Worm (Caenorhabditis elegans) whole organism, L4 larva: Measurements from ENCODE around the gene C45B11.2.

Experiments
- D1046.2 ChIP-seq: fragments of 200-800 bp; sonication (Bioruptor generic); IDR thresholded peaks from 2 replicates; pipeline ENCODE4 v1.3.6; 2022; ENCODE audit warnings: missing genetic modification characterization, missing compliant biosample characterization
- F26F4.8 ChIP-seq: fragments of 200-800 bp; sonication (Bioruptor generic); conservative IDR thresholded peaks from 2 replicates; pipeline ENCODE4 v1.3.6; 2022; ENCODE audit warnings: missing genetic modification characterization, missing compliant biosample characterization
- F44E2.7 ChIP-seq: fragments of 200-800 bp; sonication (Bioruptor generic); IDR thresholded peaks from 2 replicates; pipeline ENCODE4 v2.1.2; 2022; ENCODE audit warnings: missing genetic modification characterization, missing compliant biosample characterization
- F49E8.2 ChIP-seq: sonication (generic microtip); optimal IDR thresholded peaks from 2 replicates; lab custom pipeline; 2016; ENCODE audit warnings: missing compliant biosample characterization, mild to moderate bottlenecking, missing genetic modification characterization, borderline replicate concordance
- Y75B8A.6 ChIP-seq: fragments of 200-800 bp; sonication (Bioruptor generic); IDR thresholded peaks from 2 replicates; pipeline ENCODE4 v1.3.6; 2022; ENCODE audit warnings: missing genetic modification reagents, missing genetic modification characterization, missing compliant biosample characterization
- ZK337.2 ChIP-seq: fragments of 200-800 bp; sonication (Bioruptor generic); IDR thresholded peaks from 2 replicates; pipeline ENCODE4 v1.3.6; 2022; ENCODE audit warnings: missing genetic modification reagents, missing genetic modification characterization, missing compliant biosample characterization
- ama-1 ChIP-seq: fragments of 150-350 bp; optimal IDR thresholded peaks from 2 replicates; lab custom pipeline; 2014; ENCODE audit warnings: inconsistent platforms, mixed read lengths
- arid-1 ChIP-seq: fragments of 200-800 bp; sonication (Bioruptor generic); conservative IDR thresholded peaks from 2 replicates; pipeline ENCODE4 v1.3.6; 2022; ENCODE audit warnings: missing genetic modification reagents, missing genetic modification characterization, missing compliant biosample characterization
- attf-4 ChIP-seq: sonication (generic microtip); optimal IDR thresholded peaks from 3 replicates; lab custom pipeline; 2017; ENCODE audit warnings: missing biosample characterization, missing genetic modification characterization
- ceh-28 ChIP-seq: fragments of 150-350 bp; optimal IDR thresholded peaks from 2 replicates; lab custom pipeline; 2014; ENCODE audit warnings: missing biosample characterization, missing genetic modification reagents, missing genetic modification characterization
- ceh-44 ChIP-seq: fragments of 200-800 bp; sonication (Bioruptor generic); IDR thresholded peaks from 2 replicates; pipeline ENCODE4 v1.3.6; 2022; ENCODE audit warnings: missing genetic modification reagents, missing genetic modification characterization, missing compliant biosample characterization
- ctbp-1 ChIP-seq: fragments of 200-800 bp; sonication (Bioruptor generic); IDR thresholded peaks from 2 replicates; pipeline ENCODE4 v1.3.6; 2022; ENCODE audit warnings: missing genetic modification reagents, missing genetic modification characterization, missing compliant biosample characterization
- daf-12 ChIP-seq: fragments of 150-350 bp; optimal IDR thresholded peaks from 2 replicates; lab custom pipeline; 2014; ENCODE audit warnings: missing biosample characterization, missing genetic modification reagents, missing genetic modification characterization
- daf-16 ChIP-seq, 3 experiments: sonication (generic microtip); optimal IDR thresholded peaks; 2 replicates each; lab custom pipeline; 2016 to 2017; ENCODE audit warnings: missing genetic modification characterization in 3 of 3, missing genetic modification reagents in 3 of 3, mild to moderate bottlenecking in 2 of 3, missing compliant biosample characterization in 2 of 3, missing biosample characterization in 1 of 3, moderate library complexity in 1 of 3
- daf-8 ChIP-seq: fragments of 200-800 bp; sonication (Bioruptor generic); IDR thresholded peaks from 2 replicates; pipeline ENCODE4 v1.3.6; 2022; ENCODE audit warnings: missing genetic modification characterization, missing compliant biosample characterization
- dmd-6 ChIP-seq: fragments of 200-800 bp; sonication (Bioruptor generic); IDR thresholded peaks from 2 replicates; pipeline ENCODE4 v1.3.6; 2022; ENCODE audit warnings: missing genetic modification reagents, missing genetic modification characterization, missing compliant biosample characterization
- dmd-8 ChIP-seq: fragments of 200-800 bp; sonication (Bioruptor generic); IDR thresholded peaks from 2 replicates; pipeline ENCODE4 v1.3.6; 2022; ENCODE audit warnings: missing genetic modification characterization, missing compliant biosample characterization
- dpl-1 ChIP-seq: fragments of 150-350 bp; optimal IDR thresholded peaks from 2 replicates; lab custom pipeline; 2014; ENCODE audit warnings: missing biosample characterization, missing genetic modification reagents, missing genetic modification characterization
- egl-27 ChIP-seq: sonication (generic microtip); optimal IDR thresholded peaks from 3 replicates; lab custom pipeline; 2017; ENCODE audit warnings: missing biosample characterization, missing genetic modification reagents, missing genetic modification characterization
- fkh-10 ChIP-seq: fragments of 150-350 bp; optimal IDR thresholded peaks from 2 replicates; lab custom pipeline; 2014; ENCODE audit warnings: missing biosample characterization, missing genetic modification reagents, missing genetic modification characterization
- hlh-30 ChIP-seq: sonication (generic microtip); optimal IDR thresholded peaks from 2 replicates; lab custom pipeline; 2017; ENCODE audit warnings: antibody characterized with exemption, mild to moderate bottlenecking, missing genetic modification characterization, missing compliant biosample characterization; ENCODE audit not compliant: insufficient read depth
- jun-1 ChIP-seq: fragments of 150-350 bp; optimal IDR thresholded peaks from 2 replicates; lab custom pipeline; 2014; ENCODE audit warnings: missing biosample characterization, missing genetic modification reagents, missing genetic modification characterization
- lin-1 ChIP-seq: fragments of 200-800 bp; sonication (Bioruptor generic); IDR thresholded peaks from 2 replicates; pipeline ENCODE4 v1.3.6; 2022; ENCODE audit warnings: missing genetic modification reagents, missing genetic modification characterization, missing compliant biosample characterization
- lin-15B ChIP-seq: fragments of 150-350 bp; sonication (generic microtip); optimal IDR thresholded peaks from 3 replicates; lab custom pipeline; 2014; ENCODE audit warnings: missing biosample characterization, missing genetic modification characterization
- lin-29 ChIP-seq: fragments of 200-800 bp; sonication (Bioruptor generic); IDR thresholded peaks from 2 replicates; pipeline ENCODE4 v1.3.6; 2022; ENCODE audit warnings: missing genetic modification reagents, missing genetic modification characterization, missing compliant biosample characterization
- lin-38 ChIP-seq: fragments of 200-800 bp; sonication (Bioruptor generic); IDR thresholded peaks from 2 replicates; pipeline ENCODE4 v1.3.6; 2022; ENCODE audit warnings: missing genetic modification reagents, missing genetic modification characterization, missing compliant biosample characterization
- lin-39 ChIP-seq: fragments of 150-350 bp; optimal IDR thresholded peaks from 2 replicates; lab custom pipeline; 2014; ENCODE audit warnings: missing biosample characterization, missing genetic modification reagents, missing genetic modification characterization
- lsy-2 ChIP-seq, 2 experiments: fragments of 150-350 bp in 1 of 2; sonication (generic microtip) in 1 of 2; optimal IDR thresholded peaks; 2 replicates each; lab custom pipeline; 2014 to 2017; ENCODE audit warnings: missing biosample characterization in 2 of 2, missing genetic modification characterization in 2 of 2
- madf-9 ChIP-seq: fragments of 200-800 bp; sonication (Bioruptor generic); conservative IDR thresholded peaks from 2 replicates; pipeline ENCODE4 v1.3.6; 2022; ENCODE audit warnings: missing genetic modification reagents, missing genetic modification characterization, missing compliant biosample characterization
- mdl-1 ChIP-seq, 2 experiments: fragments of 150-350 bp in 1 of 2; sonication (generic microtip) in 1 of 2; optimal IDR thresholded peaks; 2 replicates each; lab custom pipeline; 2014 to 2017; ENCODE audit warnings: missing biosample characterization in 2 of 2, missing genetic modification characterization in 2 of 2
- mep-1 ChIP-seq: fragments of 150-350 bp; sonication (generic microtip); optimal IDR thresholded peaks from 3 replicates; lab custom pipeline; 2014; ENCODE audit warnings: missing biosample characterization, missing genetic modification characterization
- nhr-102 ChIP-seq: sonication (generic microtip); optimal IDR thresholded peaks from 2 replicates; lab custom pipeline; 2016; ENCODE audit warnings: mild to moderate bottlenecking, missing genetic modification characterization, moderate library complexity, missing compliant biosample characterization
- nhr-237 ChIP-seq: sonication (generic microtip); optimal IDR thresholded peaks from 2 replicates; lab custom pipeline; 2017; ENCODE audit warnings: missing biosample characterization, missing genetic modification characterization
- nhr-6 ChIP-seq: fragments of 150-350 bp; optimal IDR thresholded peaks from 2 replicates; lab custom pipeline; 2014; ENCODE audit warnings: missing biosample characterization, missing genetic modification characterization
- nhr-76 ChIP-seq: fragments of 150-350 bp; optimal IDR thresholded peaks from 2 replicates; lab custom pipeline; 2014; ENCODE audit warnings: missing biosample characterization, missing genetic modification characterization
- nhr-77 ChIP-seq: fragments of 150-350 bp; optimal IDR thresholded peaks from 2 replicates; lab custom pipeline; 2014; ENCODE audit warnings: missing biosample characterization, missing genetic modification characterization
- pha-4 ChIP-seq, 2 experiments: fragments of 150-350 bp in 1 of 2; fragments of 200-800 bp in 1 of 2; sonication (Bioruptor generic) in 1 of 2; IDR thresholded peaks in 1 of 2; optimal IDR thresholded peaks in 1 of 2; 2 replicates each; pipeline versions ENCODE4 v1.3.6 to Lab custom; 2014 to 2022; ENCODE audit warnings: missing genetic modification characterization in 2 of 2, missing genetic modification reagents in 2 of 2, missing biosample characterization in 1 of 2, missing compliant biosample characterization in 1 of 2
- pqm-1 ChIP-seq: sonication (generic microtip); optimal IDR thresholded peaks from 2 replicates; lab custom pipeline; 2017; ENCODE audit warnings: missing biosample characterization, missing genetic modification characterization
- rbr-2 ChIP-seq: sonication (generic microtip); optimal IDR thresholded peaks from 2 replicates; lab custom pipeline; 2016; ENCODE audit warnings: missing genotype, missing genetic modification characterization, missing compliant biosample characterization
- saeg-2 ChIP-seq: fragments of 200-800 bp; sonication (Bioruptor generic); IDR thresholded peaks from 2 replicates; pipeline ENCODE4 v1.3.6; 2022; ENCODE audit warnings: missing genetic modification reagents, missing genetic modification characterization, missing compliant biosample characterization
- snpc-1.2 ChIP-seq: fragments of 200-800 bp; sonication (Bioruptor generic); IDR thresholded peaks from 2 replicates; pipeline ENCODE4 v1.3.6; 2022; ENCODE audit warnings: missing genetic modification reagents, missing genetic modification characterization, missing compliant biosample characterization
- tag-97 ChIP-seq: fragments of 200-800 bp; sonication (Bioruptor generic); IDR thresholded peaks from 2 replicates; pipeline ENCODE4 v1.3.6; 2022; ENCODE audit warnings: missing genetic modification characterization, missing compliant biosample characterization
- tra-1 ChIP-seq: fragments of 200-800 bp; sonication (Bioruptor generic); IDR thresholded peaks from 2 replicates; pipeline ENCODE4 v1.3.6; 2022; ENCODE audit warnings: missing genetic modification reagents, missing genetic modification characterization, missing compliant biosample characterization
- unc-130 ChIP-seq: sonication (generic microtip); optimal IDR thresholded peaks from 2 replicates; lab custom pipeline; 2016; ENCODE audit warnings: missing genetic modification reagents, missing genetic modification characterization, missing compliant biosample characterization
- zag-1 ChIP-seq: fragments of 150-350 bp; optimal IDR thresholded peaks from 2 replicates; lab custom pipeline; 2014; ENCODE audit warnings: missing biosample characterization, missing genetic modification characterization
- zfp-2 ChIP-seq: sonication (generic microtip); optimal IDR thresholded peaks from 2 replicates; lab custom pipeline; 2016; ENCODE audit warnings: mild to moderate bottlenecking, missing genetic modification characterization, missing compliant biosample characterization
- zfp-3 ChIP-seq: fragments of 200-800 bp; sonication (Bioruptor generic); conservative IDR thresholded peaks from 2 replicates; pipeline ENCODE4 v1.3.6; 2022; ENCODE audit warnings: missing genetic modification reagents, missing genetic modification characterization, missing compliant biosample characterization
- zip-2 ChIP-seq: fragments of 150-350 bp; optimal IDR thresholded peaks from 2 replicates; lab custom pipeline; 2014; ENCODE audit warnings: missing biosample characterization, missing genetic modification characterization
- ztf-11 ChIP-seq: fragments of 150-350 bp; optimal IDR thresholded peaks from 2 replicates; lab custom pipeline; 2014; ENCODE audit warnings: missing biosample characterization, missing genetic modification characterization
- ztf-7 ChIP-seq: fragments of 150-350 bp; optimal IDR thresholded peaks from 2 replicates; lab custom pipeline; 2014; ENCODE audit warnings: missing biosample characterization, missing genetic modification characterization

The C45B11.2 gene

ce11 chrV:11075209-11076027, 32.9 kb downstream of the C45B11.2 start:
- TF ChIP-seq ztf-7 (tag; lab: Kevin White, UChicago): no peak
- no peak for TF ChIP-seq madf-9 (GFP tag; lab: Robert Waterston, UW)
- TF ChIP-seq mdl-1 (tag; optimal IDR thresholded peaks at IDR 0.05; lab: Kevin White, UChicago): peak in 1 of 2 experiments; percentile 81
- no peak for TF ChIP-seq F44E2.7 (GFP tag; lab: Robert Waterston, UW)
- no peak for TF ChIP-seq ztf-11 (tag; lab: Kevin White, UChicago)
- no peak for TF ChIP-seq dmd-6 (GFP tag; lab: Robert Waterston, UW)
- no peak for TF ChIP-seq ZK337.2 (GFP tag; lab: Robert Waterston, UW)
- TF ChIP-seq D1046.2 (GFP tag; lab: Robert Waterston, UW): no peak
- TF ChIP-seq pha-4 (GFP tag; IDR thresholded peaks at IDR 0.05; lab: Robert Waterston, UW): no peak; the same call in 1 of the 2 replicates
- TF ChIP-seq pha-4 (tag; optimal IDR thresholded peaks at IDR 0.05; lab: Kevin White, UChicago): no peak
- no peak for TF ChIP-seq nhr-76 (tag; lab: Kevin White, UChicago)
- TF ChIP-seq lin-15B (tag; lab: Kevin White, UChicago): no peak
- peak; percentile 72 for TF ChIP-seq rbr-2
- no peak for TF ChIP-seq daf-16 (GFP tag; optimal IDR thresholded peaks at IDR 0.05; lab: Kevin White, UChicago)
- TF ChIP-seq daf-16 (tag; optimal IDR thresholded peaks at IDR 0.05; lab: Kevin White, UChicago): no peak
- no peak for TF ChIP-seq egl-27 (tag; lab: Kevin White, UChicago)
- peak; percentile 42 for TF ChIP-seq lin-38 (GFP tag; lab: Robert Waterston, UW)
- no peak for TF ChIP-seq nhr-102
- peak; percentile 27 for TF ChIP-seq mep-1 (tag; lab: Kevin White, UChicago)
- no peak for TF ChIP-seq lin-1 (GFP tag; lab: Robert Waterston, UW)
- TF ChIP-seq fkh-10 (GFP tag; lab: Kevin White, UChicago): peak; percentile 34
- no peak for TF ChIP-seq nhr-237 (tag; lab: Kevin White, UChicago)
- TF ChIP-seq saeg-2 (GFP tag; lab: Robert Waterston, UW): no peak
- TF ChIP-seq zip-2 (tag; lab: Kevin White, UChicago): no peak
- TF ChIP-seq tra-1 (GFP tag; lab: Robert Waterston, UW): no peak
- 0 out of 2 replicates have a peak, but pooled peaks have one; percentile 44 for TF ChIP-seq dmd-8 (GFP tag; lab: Robert Waterston, UW)
- TF ChIP-seq snpc-1.2 (GFP tag; lab: Robert Waterston, UW): no peak
- no peak for TF ChIP-seq ceh-28 (tag; lab: Kevin White, UChicago)
- TF ChIP-seq zfp-2 (tag; lab: Kevin White, UChicago): no peak
- TF ChIP-seq jun-1: no peak
- TF ChIP-seq attf-4 (tag; lab: Kevin White, UChicago): no peak
- TF ChIP-seq zfp-3 (GFP tag; lab: Robert Waterston, UW): 0 out of 2 replicates have a peak, but pooled peaks have one; percentile 41
- TF ChIP-seq ctbp-1: peak; percentile 74
- peak; percentile 7 for TF ChIP-seq dpl-1 (GFP tag; lab: Kevin White, UChicago)
- TF ChIP-seq lin-29: no peak; the same call in 1 of the 2 replicates
- TF ChIP-seq F49E8.2 (tag; lab: Kevin White, UChicago): no peak
- TF ChIP-seq nhr-6 (tag; lab: Kevin White, UChicago): no peak
- TF ChIP-seq arid-1 (GFP tag; lab: Robert Waterston, UW): no peak; the same call in 1 of the 2 replicates
- no peak for TF ChIP-seq tag-97 (GFP tag; lab: Robert Waterston, UW)
- no peak for TF ChIP-seq ceh-44 (GFP tag; lab: Robert Waterston, UW)
- no peak for TF ChIP-seq ama-1 (lab: Kevin White, UChicago)
- TF ChIP-seq daf-12 (tag; lab: Kevin White, UChicago): no peak
- TF ChIP-seq daf-8 (GFP tag; lab: Robert Waterston, UW): no peak
- no peak for TF ChIP-seq nhr-77
- TF ChIP-seq unc-130 (GFP tag; lab: Kevin White, UChicago): no peak
- no peak for TF ChIP-seq F26F4.8 (GFP tag; lab: Robert Waterston, UW)
- TF ChIP-seq Y75B8A.6 (GFP tag; lab: Robert Waterston, UW): no peak
- peak; percentile 65 for TF ChIP-seq hlh-30
- TF ChIP-seq pqm-1 (tag; lab: Kevin White, UChicago): no peak
- no peak for TF ChIP-seq lin-39 (tag; lab: Kevin White, UChicago)
- TF ChIP-seq zag-1: no peak
- peak in 1 of 2 experiments; percentile 27 for TF ChIP-seq lsy-2 (tag; optimal IDR thresholded peaks at IDR 0.05; lab: Kevin White, UChicago)
